Fruit fly (Drosophila melanogaster): Measurements from ENCODE around the gene ppk5.

ppk5 gene

DNA sequence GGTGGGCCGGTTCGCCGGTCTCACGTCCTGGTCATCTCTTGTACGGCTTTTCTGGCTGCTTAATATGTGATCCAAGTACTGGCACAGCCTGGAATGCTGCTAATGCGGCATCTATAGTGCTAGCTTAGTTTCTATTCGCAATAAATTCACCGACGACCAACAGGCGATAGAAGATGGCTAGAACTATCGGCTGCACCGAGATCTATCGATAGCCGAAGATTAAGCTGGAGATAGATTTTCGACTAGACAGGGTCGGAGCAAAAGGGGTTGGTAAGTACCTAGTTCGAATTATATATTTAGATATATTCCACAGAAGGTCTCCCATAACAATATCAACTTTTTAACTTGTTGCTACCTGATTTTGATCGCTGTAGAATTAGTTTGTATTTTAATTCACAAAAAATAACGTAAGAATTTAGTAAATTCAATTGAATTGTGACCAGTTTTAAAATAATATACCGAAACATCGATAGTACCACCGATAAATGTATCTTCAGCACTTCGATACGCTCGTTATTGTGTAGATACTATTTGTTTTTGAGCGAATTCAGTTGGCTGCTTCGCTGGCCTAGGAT is 27.0 kb upstream of the ppk5 start, which contains the start of the genes Glg1 and M6 (continued):
- peak; percentile 74 for TF ChIP-seq Dbx (GFP tag; IDR thresholded peaks at IDR 0.05)
- TF ChIP-seq psq (GFP tag; optimal IDR thresholded peaks at IDR 0.05): peak; percentile 19
- peak; percentile 71; the same call in 1 of the 3 replicates for TF ChIP-seq CG11456 (GFP tag; IDR thresholded peaks at IDR 0.05)
- peak; percentile 93 for TF ChIP-seq bbx (GFP tag; IDR thresholded peaks at IDR 0.05; ENCODE audit: partially characterized antibody)
- TF ChIP-seq NFAT (GFP tag; IDR thresholded peaks at IDR 0.05): peak; percentile 60
- TF ChIP-seq CG1024 (GFP tag; IDR thresholded peaks at IDR 0.05): peak; percentile 33; the same call in 1 of the 2 replicates
- no peak for TF ChIP-seq zf30C (GFP tag; optimal IDR thresholded peaks at IDR 0.05)
- peak; percentile 57 for TF ChIP-seq shn (GFP tag; optimal IDR thresholded peaks at IDR 0.05)
- TF ChIP-seq CG6175 (GFP tag; IDR thresholded peaks at IDR 0.05): no peak
- no peak for TF ChIP-seq D (optimal IDR thresholded peaks at IDR 0.05)
- no peak for TF ChIP-seq D (GFP tag; optimal IDR thresholded peaks at IDR 0.05)
- peak; percentile 38 for TF ChIP-seq fd3F (GFP tag; optimal IDR thresholded peaks at IDR 0.05)
- TF ChIP-seq Six4 (GFP tag; optimal IDR thresholded peaks at IDR 0.05): peak; percentile 35
- peak; percentile 74 for TF ChIP-seq sug (tag; optimal IDR thresholded peaks at IDR 0.05)
- TF ChIP-seq dmrt99B (tag; optimal IDR thresholded peaks at IDR 0.05): peak; percentile 55
- TF ChIP-seq CG30020 (tag; optimal IDR thresholded peaks at IDR 0.05): peak; percentile 75
- TF ChIP-seq sim (GFP tag; IDR thresholded peaks at IDR 0.05): no peak
- no peak for TF ChIP-seq gt (GFP tag; IDR thresholded peaks at IDR 0.05)
- peak; percentile 70 for TF ChIP-seq lab (GFP tag; optimal IDR thresholded peaks at IDR 0.05)
- peak; percentile 54 for TF ChIP-seq CG33557 (GFP tag; optimal IDR thresholded peaks at IDR 0.05)
- TF ChIP-seq lmd (GFP tag; IDR thresholded peaks at IDR 0.05): peak; percentile 64
- no peak for TF ChIP-seq nom (GFP tag; optimal IDR thresholded peaks at IDR 0.05)
- TF ChIP-seq CG9932 (GFP tag; IDR thresholded peaks at IDR 0.05): peak; percentile 83
- TF ChIP-seq az2 (GFP tag; optimal IDR thresholded peaks at IDR 0.05): peak; percentile 69
- TF ChIP-seq ab (GFP tag; optimal IDR thresholded peaks at IDR 0.05): peak; percentile 13
- TF ChIP-seq cato (GFP tag; optimal IDR thresholded peaks at IDR 0.05; ENCODE audit: borderline replicate concordance): peak; percentile 10
- TF ChIP-seq tll (GFP tag; optimal IDR thresholded peaks at IDR 0.05): peak in 1 of 2 experiments; percentile 30
- TF ChIP-seq Med (GFP tag): peak; percentile 90
- TF ChIP-seq dan (GFP tag; IDR thresholded peaks at IDR 0.05): no peak
- TF ChIP-seq pum (GFP tag; optimal IDR thresholded peaks at IDR 0.05): peak; percentile 69
- peak; percentile 88 for TF ChIP-seq hbn (GFP tag; IDR thresholded peaks at IDR 0.05; ENCODE audit: partially characterized antibody)
- peak; percentile 69; the same call in 1 of the 2 replicates for TF ChIP-seq ranshi (GFP tag; IDR thresholded peaks at IDR 0.05)
- TF ChIP-seq sr (GFP tag; IDR thresholded peaks at IDR 0.05): no peak
- TF ChIP-seq peb (GFP tag; IDR thresholded peaks at IDR 0.05): 0 out of 2 replicates have a peak, but pooled peaks have one; percentile 13
- no peak for TF ChIP-seq disco-r (GFP tag; optimal IDR thresholded peaks at IDR 0.05)
- peak; percentile 64; the same call in 1 of the 2 replicates for TF ChIP-seq vvl (GFP tag; IDR thresholded peaks at IDR 0.05)
- TF ChIP-seq Fer1 (GFP tag; optimal IDR thresholded peaks at IDR 0.05): peak; percentile 73

DNA sequence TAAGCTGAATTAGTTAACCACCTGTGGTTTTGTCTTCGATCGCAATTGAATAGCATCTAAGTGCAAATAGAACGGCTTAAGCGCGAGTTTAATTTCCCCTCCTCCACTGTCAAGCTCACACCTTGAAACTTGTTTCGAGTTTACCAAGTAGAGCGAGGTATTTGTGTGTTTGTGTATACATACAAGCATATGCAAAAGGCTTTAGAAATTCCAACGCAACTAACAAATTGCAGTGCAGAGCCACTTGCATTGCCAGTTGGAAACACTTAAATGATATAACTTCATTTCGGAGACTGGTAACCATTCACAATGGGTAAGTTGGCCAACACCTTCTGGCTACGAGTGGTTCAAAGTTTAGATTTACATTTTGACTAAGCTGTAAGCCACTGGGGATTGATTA is 26.5 kb upstream of the ppk5 start:
- peak; percentile 30 for TF ChIP-seq cg (GFP tag; optimal IDR thresholded peaks at IDR 0.05)
- no peak for TF ChIP-seq pho (GFP tag; optimal IDR thresholded peaks at IDR 0.05)
- 0 out of 3 replicates have a peak, but pooled peaks have one; percentile 29 for TF ChIP-seq CG2199 (GFP tag; IDR thresholded peaks at IDR 0.05)
- no peak for TF ChIP-seq nau (GFP tag; optimal IDR thresholded peaks at IDR 0.05)
- TF ChIP-seq nerfin-1 (tag; optimal IDR thresholded peaks at IDR 0.05): peak; percentile 90
- TF ChIP-seq sob (GFP tag; IDR thresholded peaks at IDR 0.05): no peak
- no peak for TF ChIP-seq CG8388 (GFP tag; optimal IDR thresholded peaks at IDR 0.05)
- 0 out of 3 replicates have a peak, but pooled peaks have one; percentile 19 for TF ChIP-seq Opbp (GFP tag; IDR thresholded peaks at IDR 0.05; ENCODE audit: partially characterized antibody)
- TF ChIP-seq MESR4 (GFP tag; optimal IDR thresholded peaks at IDR 0.05): peak; percentile 35
- TF ChIP-seq sd (tag; optimal IDR thresholded peaks at IDR 0.05): peak; percentile 73
- peak; percentile 61 for TF ChIP-seq Elba2 (GFP tag; optimal IDR thresholded peaks at IDR 0.05)
- peak; percentile 65 for TF ChIP-seq CG2712 (tag; optimal IDR thresholded peaks at IDR 0.05)
- no peak for TF ChIP-seq dmrt99B (tag; optimal IDR thresholded peaks at IDR 0.05)
- peak; percentile 30 for TF ChIP-seq kni (GFP tag; optimal IDR thresholded peaks at IDR 0.05)
- no peak for TF ChIP-seq CG15073 (GFP tag; optimal IDR thresholded peaks at IDR 0.05)

Measured in whole organism, embryonic.